Fruit fly (Drosophila melanogaster) whole organism, embryonic: Measurements from ENCODE around the gene Fdx1.

Experiments used
- CG10147 ChIP-seq: fragments of 200-800 bp; sonication (Bioruptor generic); optimal IDR thresholded peaks from 2 replicates; lab custom pipeline; 2019; ENCODE audit warnings: missing biosample characterization, mild to moderate bottlenecking, missing genetic modification characterization, moderate library complexity
- CG10274 ChIP-seq: fragments of 200-800 bp; sonication (Bioruptor generic); optimal IDR thresholded peaks from 3 replicates; lab custom pipeline; 2017; ENCODE audit warnings: missing biosample characterization, mild to moderate bottlenecking, missing genetic modification characterization
- CG10979 ChIP-seq: fragments of 200-800 bp; sonication (Bioruptor generic); optimal IDR thresholded peaks from 2 replicates; lab custom pipeline; 2018; ENCODE audit warnings: missing biosample characterization, mild to moderate bottlenecking, missing genetic modification characterization, moderate library complexity
- CG12155 ChIP-seq: fragments of 200-800 bp; sonication (Bioruptor generic); optimal IDR thresholded peaks from 3 replicates; lab custom pipeline; 2016; ENCODE audit warnings: missing biosample characterization, missing genetic modification characterization
- CG12219 ChIP-seq: fragments of 200-800 bp; sonication (Bioruptor generic); optimal IDR thresholded peaks from 3 replicates; lab custom pipeline; 2018; ENCODE audit warnings: missing biosample characterization, mild to moderate bottlenecking, missing genetic modification characterization
- CG13296 ChIP-seq: fragments of 200-800 bp; sonication (Bioruptor generic); optimal IDR thresholded peaks from 3 replicates; lab custom pipeline; 2018; ENCODE audit warnings: missing biosample characterization, mild to moderate bottlenecking, missing genetic modification characterization
- CG15601 ChIP-seq: fragments of 200-800 bp; sonication (Bioruptor generic); optimal IDR thresholded peaks from 3 replicates; lab custom pipeline; 2019; ENCODE audit warnings: missing biosample characterization, mild to moderate bottlenecking, missing genetic modification characterization, moderate library complexity
- CG17361 ChIP-seq: fragments of 200-800 bp; sonication (Bioruptor generic); IDR thresholded peaks from 3 replicates; pipeline ENCODE4 v1.3.6; 2022; ENCODE audit warnings: missing biosample characterization, missing genetic modification characterization
- CG18011 ChIP-seq: fragments of 200-800 bp; sonication (Bioruptor generic); optimal IDR thresholded peaks from 2 replicates; lab custom pipeline; 2017; ENCODE audit warnings: missing biosample characterization, missing genetic modification characterization, mild to moderate bottlenecking, moderate library complexity, missing genotype
- CG2202 ChIP-seq: fragments of 200-800 bp; sonication (Bioruptor generic); optimal IDR thresholded peaks from 2 replicates; lab custom pipeline; 2018; ENCODE audit warnings: missing biosample characterization, mild to moderate bottlenecking, missing genetic modification characterization
- CG31388 ChIP-seq: fragments of 200-800 bp; sonication (Bioruptor generic); optimal IDR thresholded peaks from 2 replicates; lab custom pipeline; 2016; ENCODE audit warnings: missing biosample characterization, missing genetic modification characterization
- CG3163 ChIP-seq: fragments of 200-800 bp; sonication (Bioruptor generic); optimal IDR thresholded peaks from 3 replicates; lab custom pipeline; 2016; ENCODE audit warnings: missing biosample characterization, missing genetic modification characterization
- CG3407 ChIP-seq: fragments of 200-800 bp; sonication (Bioruptor generic); optimal IDR thresholded peaks from 2 replicates; lab custom pipeline; 2018; ENCODE audit warnings: missing biosample characterization, mild to moderate bottlenecking, missing genetic modification characterization
- CG42726 ChIP-seq: fragments of 200-800 bp; sonication (Bioruptor generic); IDR thresholded peaks from 2 replicates; pipeline ENCODE4 v1.3.6; 2022; ENCODE audit warnings: missing biosample characterization, missing genetic modification characterization; ENCODE audit not compliant: partially characterized antibody
- CG4820 ChIP-seq: fragments of 200-800 bp; sonication (Bioruptor generic); optimal IDR thresholded peaks from 3 replicates; lab custom pipeline; 2016; ENCODE audit warnings: missing biosample characterization, missing genetic modification characterization
- CG5180 ChIP-seq: fragments of 200-800 bp; sonication (Bioruptor generic); optimal IDR thresholded peaks from 3 replicates; lab custom pipeline; 2017; ENCODE audit warnings: missing biosample characterization, missing genetic modification characterization, mild to moderate bottlenecking, moderate library complexity, missing genetic modification reagents
- CG7839 ChIP-seq: fragments of 200-800 bp; sonication (Bioruptor generic); optimal IDR thresholded peaks from 3 replicates; lab custom pipeline; 2018; ENCODE audit warnings: missing biosample characterization, mild to moderate bottlenecking, missing genetic modification characterization, moderate library complexity
- CG7963 ChIP-seq: fragments of 200-800 bp; sonication (Bioruptor generic); IDR thresholded peaks from 3 replicates; pipeline ENCODE4 v1.3.6; 2022; ENCODE audit warnings: missing biosample characterization, missing genetic modification characterization; ENCODE audit not compliant: partially characterized antibody
- CG8765 ChIP-seq: fragments of 200-800 bp; sonication (Bioruptor generic); IDR thresholded peaks from 2 replicates; pipeline ENCODE4 v1.3.6; 2022; ENCODE audit warnings: missing biosample characterization, missing genetic modification characterization
- D ChIP-seq, 2 experiments: fragments of 200-800 bp in 1 of 2; fragments of >200 bp in 1 of 2; sonication (Bioruptor generic) in 1 of 2; optimal IDR thresholded peaks; 2 replicates in 1 of 2; 3 replicates in 1 of 2; lab custom pipeline; 2017; ENCODE audit warnings: mild to moderate bottlenecking in 1 of 2, missing biosample characterization in 1 of 2, missing genetic modification characterization in 1 of 2, missing genetic modification reagents in 1 of 2
- E2f1 ChIP-seq: fragments of 200-800 bp; sonication (Bioruptor generic); IDR thresholded peaks from 2 replicates; pipeline ENCODE4 v1.3.6; 2022; ENCODE audit warnings: missing biosample characterization, missing genetic modification characterization
- H15 ChIP-seq: fragments of 200-800 bp; sonication (Bioruptor generic); IDR thresholded peaks from 3 replicates; pipeline ENCODE4 v1.3.6; 2022; ENCODE audit warnings: missing biosample characterization, missing genetic modification characterization
- Hr39 ChIP-seq: fragments of >200 bp; optimal IDR thresholded peaks from 2 replicates; lab custom pipeline; 2017
- Hr78 ChIP-seq, 2 experiments: fragments of 200-800 bp in 1 of 2; fragments of >200 bp in 1 of 2; sonication (Bioruptor generic) in 1 of 2; optimal IDR thresholded peaks; 2 replicates each; lab custom pipeline; 2017 to 2019; ENCODE audit warnings: missing biosample characterization in 2 of 2, missing genetic modification characterization in 2 of 2, mild to moderate bottlenecking in 1 of 2, moderate library complexity in 1 of 2
- NFAT ChIP-seq: fragments of 200-800 bp; sonication (Bioruptor generic); IDR thresholded peaks from 2 replicates; pipeline ENCODE4 v1.3.6; 2022; ENCODE audit warnings: missing biosample characterization, missing genetic modification characterization
- Six4 ChIP-seq: fragments of 200-800 bp; sonication (Bioruptor generic); optimal IDR thresholded peaks from 2 replicates; lab custom pipeline; 2016; ENCODE audit warnings: missing biosample characterization, missing genetic modification characterization
- bab2 ChIP-seq: fragments of 200-800 bp; sonication (Bioruptor generic); optimal IDR thresholded peaks from 2 replicates; lab custom pipeline; 2016; ENCODE audit warnings: missing biosample characterization, missing genetic modification characterization
- crol ChIP-seq: fragments of 200-800 bp; sonication (Bioruptor generic); IDR thresholded peaks from 2 replicates; pipeline ENCODE4 v1.3.6; 2022; ENCODE audit warnings: missing biosample characterization, missing genetic modification characterization
- dmrt11E ChIP-seq: fragments of 200-800 bp; sonication (Bioruptor generic); optimal IDR thresholded peaks from 3 replicates; lab custom pipeline; 2018; ENCODE audit warnings: missing biosample characterization, mild to moderate bottlenecking, missing genetic modification characterization, moderate library complexity
- eve ChIP-seq, 2 experiments: fragments of >200 bp; optimal IDR thresholded peaks; 2 replicates each; lab custom pipeline; 2017; ENCODE audit warnings: missing biosample characterization in 2 of 2, missing genetic modification characterization in 2 of 2
- fu2 ChIP-seq: fragments of 200-800 bp; sonication (Bioruptor generic); optimal IDR thresholded peaks from 2 replicates; lab custom pipeline; 2016; ENCODE audit warnings: missing biosample characterization, missing genetic modification characterization
- gfzf ChIP-seq: fragments of 200-800 bp; sonication (Bioruptor generic); optimal IDR thresholded peaks from 2 replicates; lab custom pipeline; 2016; ENCODE audit warnings: missing biosample characterization, mild to moderate bottlenecking, missing genetic modification characterization, moderate library complexity
- gsb-n ChIP-seq: fragments of 200-800 bp; sonication (Bioruptor generic); optimal IDR thresholded peaks from 3 replicates; lab custom pipeline; 2018; ENCODE audit warnings: missing biosample characterization, mild to moderate bottlenecking, missing genetic modification characterization
- ham ChIP-seq: fragments of 200-800 bp; sonication (Bioruptor generic); IDR thresholded peaks from 2 replicates; pipeline ENCODE4 v1.3.6; 2022; ENCODE audit warnings: missing biosample characterization, missing genetic modification characterization
- jing ChIP-seq: fragments of 200-800 bp; sonication (Bioruptor generic); optimal IDR thresholded peaks from 2 replicates; lab custom pipeline; 2018; ENCODE audit warnings: missing biosample characterization, mild to moderate bottlenecking, missing genetic modification characterization
- jumu ChIP-seq: fragments of 200-800 bp; sonication (Bioruptor generic); optimal IDR thresholded peaks from 3 replicates; lab custom pipeline; 2016; ENCODE audit warnings: missing biosample characterization, missing genetic modification characterization
- kah ChIP-seq: fragments of 200-800 bp; sonication (Bioruptor generic); optimal IDR thresholded peaks from 2 replicates; lab custom pipeline; 2018; ENCODE audit warnings: missing biosample characterization, mild to moderate bottlenecking, missing genetic modification characterization
- ken ChIP-seq: fragments of 200-800 bp; sonication (Bioruptor generic); IDR thresholded peaks from 3 replicates; pipeline ENCODE4 v1.3.6; 2022; ENCODE audit warnings: missing biosample characterization, missing genetic modification characterization
- mirr ChIP-seq: fragments of 200-800 bp; sonication (Bioruptor generic); optimal IDR thresholded peaks from 3 replicates; lab custom pipeline; 2018; ENCODE audit warnings: missing biosample characterization, mild to moderate bottlenecking, missing genetic modification characterization
- odd ChIP-seq: fragments of 200-800 bp; sonication (Bioruptor generic); optimal IDR thresholded peaks from 2 replicates; lab custom pipeline; 2017; ENCODE audit warnings: missing biosample characterization, mild to moderate bottlenecking, missing genetic modification characterization
- scrt ChIP-seq: fragments of 200-800 bp; sonication (Bioruptor generic); optimal IDR thresholded peaks from 2 replicates; lab custom pipeline; 2018; ENCODE audit warnings: missing biosample characterization, mild to moderate bottlenecking, missing genetic modification characterization, moderate library complexity
- sens ChIP-seq: fragments of 200-800 bp; sonication (Bioruptor generic); peaks from one replicate; lab custom pipeline; 2016; ENCODE audit warnings: missing biosample characterization, missing genetic modification characterization
- sens-2 ChIP-seq: fragments of 200-800 bp; sonication (Bioruptor generic); IDR thresholded peaks from 2 replicates; pipeline ENCODE4 v1.3.6; 2022; ENCODE audit warnings: missing biosample characterization, missing genetic modification characterization
- slbo ChIP-seq: fragments of 200-800 bp; sonication (Bioruptor generic); IDR thresholded peaks from 2 replicates; pipeline ENCODE4 v1.3.6; 2022; ENCODE audit warnings: missing biosample characterization, missing genetic modification characterization
- stc ChIP-seq: fragments of 200-800 bp; sonication (Bioruptor generic); IDR thresholded peaks from 2 replicates; pipeline ENCODE4 v1.3.6; 2022; ENCODE audit warnings: missing biosample characterization, missing genetic modification characterization
- tio ChIP-seq: fragments of 200-800 bp; sonication (Bioruptor generic); optimal IDR thresholded peaks from 2 replicates; lab custom pipeline; 2017; ENCODE audit warnings: missing biosample characterization, missing genetic modification characterization, inconsistent platforms
- tna ChIP-seq: fragments of 200-800 bp; sonication (Bioruptor generic); IDR thresholded peaks from 2 replicates; pipeline ENCODE4 v1.3.6; 2022; ENCODE audit warnings: missing biosample characterization, missing genetic modification characterization; ENCODE audit not compliant: partially characterized antibody
- vnd ChIP-seq: fragments of 200-800 bp; sonication (Bioruptor generic); IDR thresholded peaks from 3 replicates; pipeline ENCODE4 v1.3.6; 2022; ENCODE audit warnings: missing biosample characterization, missing genetic modification characterization; ENCODE audit not compliant: partially characterized antibody
- zf30C ChIP-seq: fragments of 200-800 bp; sonication (Bioruptor generic); optimal IDR thresholded peaks from 3 replicates; lab custom pipeline; 2018; ENCODE audit warnings: missing biosample characterization, mild to moderate bottlenecking, missing genetic modification characterization
- zfh2 ChIP-seq: fragments of 200-800 bp; sonication (Bioruptor generic); optimal IDR thresholded peaks from 2 replicates; lab custom pipeline; 2016; ENCODE audit warnings: missing biosample characterization, missing genetic modification characterization

Gene Fdx1

dm6 chr3L:9333745-9334382, 37.2 kb downstream of the Fdx1 start, which contains the start of gene PGRP-LA (continued):
- TF ChIP-seq CG8765 (GFP tag; lab: Robert Waterston, UW) (no peak), mirr (GFP tag; lab: Kevin White, UChicago) (peak; percentile 11), CG31388 (GFP tag; lab: Kevin White, UChicago) (no peak), sens (GFP tag; lab: Kevin White, UChicago) (peak; percentile 77), crol (GFP tag; lab: Robert Waterston, UW) (no peak), kah (no peak), CG10274 (GFP tag; lab: Kevin White, UChicago) (no peak), CG12219 (GFP tag; lab: Kevin White, UChicago) (no peak), eve (GFP tag; optimal IDR thresholded peaks at IDR 0.05; lab: Kevin White, UChicago) (no peak), CG42726 (no peak), D (optimal IDR thresholded peaks at IDR 0.05; lab: Kevin White, UChicago) (no peak), D (GFP tag; optimal IDR thresholded peaks at IDR 0.05; lab: Kevin White, UChicago) (no peak), zf30C (GFP tag; lab: Kevin White, UChicago) (no peak), CG4820 (GFP tag; lab: Kevin White, UChicago) (no peak), Six4 (GFP tag; lab: Kevin White, UChicago) (peak; percentile 1), E2f1 (GFP tag; lab: Robert Waterston, UW) (no peak), zfh2 (GFP tag; lab: Kevin White, UChicago) (no peak), CG15601 (tag; lab: Kevin White, UChicago) (no peak), Hr78 (GFP tag; optimal IDR thresholded peaks at IDR 0.05; lab: Kevin White, UChicago) (no peak), sens-2 (GFP tag; lab: Robert Waterston, UW) (no peak), CG18011 (GFP tag; lab: Kevin White, UChicago) (no peak), vnd (GFP tag; lab: Robert Waterston, UW) (no peak), scrt (no peak), gfzf (no peak), dmrt11E (no peak), ken (GFP tag; lab: Robert Waterston, UW) (no peak), CG10147 (GFP tag; lab: Kevin White, UChicago) (no peak), CG13296 (GFP tag; lab: Kevin White, UChicago) (peak; percentile 38), CG7963 (GFP tag; lab: Robert Waterston, UW) (no peak), jing (GFP tag; lab: Kevin White, UChicago) (no peak), CG12155 (no peak), odd (no peak), gsb-n (tag; lab: Kevin White, UChicago) (no peak), CG10979 (tag; lab: Kevin White, UChicago) (no peak), CG5180 (GFP tag; lab: Kevin White, UChicago) (no peak), Hr39 (lab: Kevin White, UChicago) (no peak), CG17361 (no peak), CG3163 (GFP tag; lab: Kevin White, UChicago) (no peak), ham (GFP tag; lab: Robert Waterston, UW) (no peak), NFAT (GFP tag; lab: Robert Waterston, UW) (peak; percentile 64; the same call in 1 of the 2 replicates), CG2202 (tag; lab: Kevin White, UChicago) (no peak), CG7839 (peak; percentile 52), jumu (GFP tag; lab: Kevin White, UChicago) (no peak), tio (GFP tag; lab: Kevin White, UChicago) (no peak), fu2 (GFP tag; lab: Kevin White, UChicago) (no peak), tna (no peak), stc (GFP tag; lab: Robert Waterston, UW) (no peak), CG3407 (GFP tag; lab: Kevin White, UChicago) (no peak), H15 (GFP tag; lab: Robert Waterston, UW) (0 out of 3 replicates have a peak, but pooled peaks have one; percentile 35), bab2 (GFP tag; lab: Kevin White, UChicago) (no peak), slbo (GFP tag; lab: Robert Waterston, UW) (peak; percentile 57)
